Fruit fly (Drosophila melanogaster) whole organism, embryonic: Measurements from ENCODE around the gene CG32537.
A peak's percentile ranks its signal among the peaks of the same experiment; 100 is the strongest.

Source experiments
- Abd-B ChIP-seq: fragments of 200-800 bp; sonication (Bioruptor generic); optimal IDR thresholded peaks from 2 replicates; lab custom pipeline; 2018; ENCODE audit warnings: missing biosample characterization, mild to moderate bottlenecking, missing genetic modification characterization, moderate library complexity
- Atf6 ChIP-seq: fragments of 200-800 bp; sonication (Bioruptor generic); IDR thresholded peaks from 2 replicates; pipeline ENCODE4 v1.3.6; 2022; ENCODE audit warnings: missing biosample characterization, missing genetic modification characterization
- Awh ChIP-seq: fragments of 200-800 bp; sonication (Bioruptor generic); IDR thresholded peaks from 2 replicates; pipeline ENCODE4, ENCODE4 v1.3.6; 2022; ENCODE audit warnings: missing biosample characterization, missing genetic modification characterization
- CG10543 ChIP-seq: fragments of 200-800 bp; sonication (Bioruptor generic); optimal IDR thresholded peaks from 3 replicates; lab custom pipeline; 2017; ENCODE audit warnings: missing biosample characterization, mild to moderate bottlenecking, missing genetic modification characterization, moderate library complexity
- CG10565 ChIP-seq: fragments of 200-800 bp; sonication (Bioruptor generic); optimal IDR thresholded peaks from 3 replicates; lab custom pipeline; 2016; ENCODE audit warnings: missing biosample characterization, mild to moderate bottlenecking, missing genetic modification characterization
- CG11723 ChIP-seq: fragments of 200-800 bp; sonication (Bioruptor generic); optimal IDR thresholded peaks from 2 replicates; lab custom pipeline; 2017; ENCODE audit warnings: missing biosample characterization, mild to moderate bottlenecking, missing genetic modification characterization
- CG12071 ChIP-seq: fragments of 200-800 bp; sonication (Bioruptor generic); optimal IDR thresholded peaks from 3 replicates; lab custom pipeline; 2018; ENCODE audit warnings: missing biosample characterization, mild to moderate bottlenecking, missing genetic modification characterization
- CG12104 ChIP-seq: fragments of 200-800 bp; sonication (Bioruptor generic); optimal IDR thresholded peaks from 3 replicates; lab custom pipeline; 2016; ENCODE audit warnings: missing biosample characterization, missing genetic modification characterization
- CG13624 ChIP-seq: fragments of 200-800 bp; sonication (Bioruptor generic); optimal IDR thresholded peaks from 2 replicates; lab custom pipeline; 2016; ENCODE audit warnings: missing biosample characterization, missing genetic modification characterization
- CG13894 ChIP-seq: fragments of 200-800 bp; sonication (Bioruptor generic); optimal IDR thresholded peaks from 3 replicates; lab custom pipeline; 2018; ENCODE audit warnings: missing biosample characterization, mild to moderate bottlenecking, missing genetic modification characterization, moderate library complexity
- CG14441 ChIP-seq: fragments of 200-800 bp; sonication (Bioruptor generic); IDR thresholded peaks from 2 replicates; pipeline ENCODE4 v1.3.6; 2022; ENCODE audit warnings: missing biosample characterization, missing genetic modification characterization
- CG15514 ChIP-seq: fragments of 200-800 bp; sonication (Bioruptor generic); optimal IDR thresholded peaks from 3 replicates; lab custom pipeline; 2017; ENCODE audit warnings: missing biosample characterization, missing genetic modification characterization, mild to moderate bottlenecking, moderate library complexity, missing genetic modification reagents
- CG17186 ChIP-seq: fragments of 200-800 bp; sonication (Bioruptor generic); optimal IDR thresholded peaks from 3 replicates; lab custom pipeline; 2017; ENCODE audit warnings: missing biosample characterization, missing genetic modification reagents, missing genetic modification characterization
- CG17359 ChIP-seq: fragments of 200-800 bp; sonication (Bioruptor generic); optimal IDR thresholded peaks from 3 replicates; lab custom pipeline; 2018; ENCODE audit warnings: missing biosample characterization, mild to moderate bottlenecking, missing genetic modification characterization, moderate library complexity
- CG18011 ChIP-seq: fragments of 200-800 bp; sonication (Bioruptor generic); optimal IDR thresholded peaks from 2 replicates; lab custom pipeline; 2017; ENCODE audit warnings: missing biosample characterization, missing genetic modification characterization, mild to moderate bottlenecking, moderate library complexity, missing genotype
- CG30020 ChIP-seq: fragments of 200-800 bp; optimal IDR thresholded peaks from 2 replicates; lab custom pipeline; 2019; ENCODE audit warnings: missing biosample characterization, mild to moderate bottlenecking, missing genetic modification characterization, moderate library complexity
- CG3847 ChIP-seq: fragments of 200-800 bp; sonication (Bioruptor generic); IDR thresholded peaks from 2 replicates; pipeline ENCODE4 v1.3.6; 2022; ENCODE audit warnings: missing biosample characterization, missing genetic modification characterization
- CG3995 ChIP-seq: fragments of 200-800 bp; sonication (Bioruptor generic); optimal IDR thresholded peaks from 3 replicates; lab custom pipeline; 2016; ENCODE audit warnings: missing biosample characterization, missing genetic modification characterization
- CG4617 ChIP-seq: fragments of 200-800 bp; sonication (Bioruptor generic); optimal IDR thresholded peaks from 3 replicates; lab custom pipeline; 2016; ENCODE audit warnings: missing biosample characterization, missing genetic modification characterization, borderline replicate concordance
- CG6683 ChIP-seq: fragments of 200-800 bp; sonication (Bioruptor generic); optimal IDR thresholded peaks from 2 replicates; lab custom pipeline; 2017; ENCODE audit warnings: missing biosample characterization, mild to moderate bottlenecking, missing genetic modification characterization, missing genetic modification reagents
- CG6791 ChIP-seq: fragments of 200-800 bp; sonication (Bioruptor generic); IDR thresholded peaks from 3 replicates; pipeline ENCODE4 v1.3.6; 2022; ENCODE audit warnings: missing biosample characterization, missing genetic modification characterization; ENCODE audit not compliant: partially characterized antibody
- CG6854 ChIP-seq: fragments of 200-800 bp; sonication (Bioruptor generic); optimal IDR thresholded peaks from 3 replicates; lab custom pipeline; 2017; ENCODE audit warnings: missing biosample characterization, mild to moderate bottlenecking, missing genetic modification characterization
- CG7271 ChIP-seq: fragments of 200-800 bp; sonication (Bioruptor generic); optimal IDR thresholded peaks from 2 replicates; lab custom pipeline; 2018; ENCODE audit warnings: missing biosample characterization, mild to moderate bottlenecking, missing genetic modification characterization, moderate library complexity
- CG7556 ChIP-seq: fragments of 200-800 bp; sonication (Bioruptor generic); optimal IDR thresholded peaks from 2 replicates; lab custom pipeline; 2017; ENCODE audit warnings: missing biosample characterization, mild to moderate bottlenecking, missing genetic modification characterization
- CG8281 ChIP-seq: fragments of 200-800 bp; sonication (Bioruptor generic); optimal IDR thresholded peaks from 2 replicates; lab custom pipeline; 2018; ENCODE audit warnings: missing biosample characterization, mild to moderate bottlenecking, missing genetic modification characterization, moderate library complexity
- CG8290 ChIP-seq, 3 experiments: fragments of 200-800 bp; sonication (Bioruptor generic); optimal IDR thresholded peaks; 2 replicates each; lab custom pipeline; 2016 to 2019; ENCODE audit warnings: missing biosample characterization in 3 of 3, missing genetic modification characterization in 3 of 3, mild to moderate bottlenecking in 2 of 3, moderate library complexity in 1 of 3
- CG9932 ChIP-seq: fragments of 200-800 bp; sonication (Bioruptor generic); IDR thresholded peaks from 2 replicates; pipeline ENCODE4 v1.3.6; 2022; ENCODE audit warnings: missing biosample characterization, missing genetic modification characterization
- D19A ChIP-seq: fragments of 200-800 bp; optimal IDR thresholded peaks from 3 replicates; lab custom pipeline; 2019; ENCODE audit warnings: missing biosample characterization, mild to moderate bottlenecking, missing genetic modification characterization, moderate library complexity
- Dek ChIP-seq: fragments of 200-800 bp; sonication (Bioruptor generic); optimal IDR thresholded peaks from 3 replicates; lab custom pipeline; 2019; ENCODE audit warnings: missing biosample characterization, mild to moderate bottlenecking, missing genetic modification characterization, moderate library complexity
- Dll ChIP-seq: fragments of 200-800 bp; sonication (Bioruptor generic); IDR thresholded peaks from 4 replicates; pipeline ENCODE4 v1.3.6; 2022; ENCODE audit warnings: missing biosample characterization, missing genetic modification characterization; ENCODE audit not compliant: partially characterized antibody
- Dp ChIP-seq: fragments of 200-800 bp; sonication (Bioruptor generic); optimal IDR thresholded peaks from 2 replicates; lab custom pipeline; 2018; ENCODE audit warnings: missing biosample characterization, mild to moderate bottlenecking, missing genetic modification characterization, moderate library complexity
- Eip74EF ChIP-seq, 2 experiments: fragments of 200-800 bp in 1 of 2; fragments of >200 bp in 1 of 2; sonication (Bioruptor generic) in 1 of 2; optimal IDR thresholded peaks; 2 replicates each; lab custom pipeline; 2017 to 2019; ENCODE audit warnings: missing biosample characterization in 2 of 2, missing genetic modification characterization in 2 of 2, mild to moderate bottlenecking in 1 of 2, moderate library complexity in 1 of 2
- Hey ChIP-seq: fragments of 200-800 bp; sonication (Bioruptor generic); optimal IDR thresholded peaks from 3 replicates; lab custom pipeline; 2018; ENCODE audit warnings: missing biosample characterization, mild to moderate bottlenecking, missing genetic modification characterization
- MESR4 ChIP-seq: fragments of 200-800 bp; sonication (Bioruptor generic); optimal IDR thresholded peaks from 2 replicates; lab custom pipeline; 2018; ENCODE audit warnings: missing biosample characterization, mild to moderate bottlenecking, missing genetic modification characterization, moderate library complexity
- az2 ChIP-seq: fragments of 200-800 bp; sonication (Bioruptor generic); optimal IDR thresholded peaks from 3 replicates; lab custom pipeline; 2016; ENCODE audit warnings: missing biosample characterization, missing genetic modification characterization
- br ChIP-seq: fragments of >200 bp; optimal IDR thresholded peaks from 2 replicates; lab custom pipeline; 2017
- bsh ChIP-seq, 2 experiments: fragments of 200-800 bp; sonication (Bioruptor generic); optimal IDR thresholded peaks; 2 replicates each; lab custom pipeline; 2017 to 2018; ENCODE audit warnings: mild to moderate bottlenecking in 2 of 2, missing biosample characterization in 2 of 2, missing genetic modification characterization in 2 of 2, moderate library complexity in 1 of 2
- dimm ChIP-seq: fragments of 200-800 bp; sonication (Bioruptor generic); IDR thresholded peaks from 2 replicates; pipeline ENCODE4 v1.3.6; 2022; ENCODE audit warnings: missing biosample characterization, missing genetic modification characterization
- en ChIP-seq: fragments of 200-800 bp; sonication (Bioruptor generic); optimal IDR thresholded peaks from 2 replicates; lab custom pipeline; 2016; ENCODE audit warnings: missing biosample characterization, missing genetic modification characterization
- fd64A ChIP-seq: fragments of 200-800 bp; sonication (Bioruptor generic); optimal IDR thresholded peaks from 3 replicates; lab custom pipeline; 2018; ENCODE audit warnings: missing biosample characterization, mild to moderate bottlenecking, missing genetic modification characterization
- fd96Cb ChIP-seq: fragments of 200-800 bp; sonication (Bioruptor generic); optimal IDR thresholded peaks from 2 replicates; lab custom pipeline; 2018; ENCODE audit warnings: missing biosample characterization, mild to moderate bottlenecking, missing genetic modification characterization, moderate library complexity
- gce ChIP-seq: fragments of 200-800 bp; sonication (Bioruptor generic); IDR thresholded peaks from 3 replicates; pipeline ENCODE4 v1.3.6; 2022; ENCODE audit warnings: missing biosample characterization, missing genetic modification characterization
- gfzf ChIP-seq: fragments of 200-800 bp; sonication (Bioruptor generic); optimal IDR thresholded peaks from 2 replicates; lab custom pipeline; 2016; ENCODE audit warnings: missing biosample characterization, mild to moderate bottlenecking, missing genetic modification characterization, moderate library complexity
- gsb ChIP-seq: fragments of 200-800 bp; sonication (Bioruptor generic); IDR thresholded peaks from 2 replicates; pipeline ENCODE4 v1.3.6; 2022; ENCODE audit warnings: missing biosample characterization, missing genetic modification characterization
- p53 ChIP-seq: fragments of 200-800 bp; sonication (Bioruptor generic); optimal IDR thresholded peaks from 2 replicates; lab custom pipeline; 2016; ENCODE audit warnings: missing biosample characterization, missing genetic modification characterization
- pum ChIP-seq: fragments of 200-800 bp; sonication (Bioruptor generic); optimal IDR thresholded peaks from 2 replicates; lab custom pipeline; 2016; ENCODE audit warnings: missing biosample characterization, missing genetic modification characterization
- sug ChIP-seq: fragments of 200-800 bp; optimal IDR thresholded peaks from 2 replicates; lab custom pipeline; 2019; ENCODE audit warnings: missing biosample characterization, mild to moderate bottlenecking, missing genetic modification characterization, moderate library complexity
- usp ChIP-seq: fragments of >200 bp; optimal IDR thresholded peaks from 2 replicates; lab custom pipeline; 2017; ENCODE audit warnings: missing biosample characterization, missing genetic modification characterization
- wdn ChIP-seq: fragments of 200-800 bp; sonication (Bioruptor generic); IDR thresholded peaks from 2 replicates; pipeline ENCODE4 v1.3.6; 2022; ENCODE audit warnings: missing biosample characterization, missing genetic modification characterization
- wor ChIP-seq: fragments of 200-800 bp; sonication (Bioruptor generic); IDR thresholded peaks from 2 replicates; pipeline ENCODE4 v1.3.6; 2022; ENCODE audit warnings: missing biosample characterization, missing genetic modification characterization

Gene CG32537

dm6 chrX:19261528-19262102 lies 14.7 kb downstream of the CG32537 start, which contains the start of gene Vav (continued):
- TF ChIP-seq CG10565: no peak
- TF ChIP-seq fd64A: no peak
- no peak for TF ChIP-seq CG30020 (tag; lab: Kevin White, UChicago)
- TF ChIP-seq gsb (GFP tag; lab: Robert Waterston, UW): no peak
- no peak for TF ChIP-seq Abd-B (GFP tag; lab: Kevin White, UChicago)
- no peak for TF ChIP-seq CG7556 (GFP tag; lab: Kevin White, UChicago)
- TF ChIP-seq CG6854: peak; percentile 1
- no peak for TF ChIP-seq usp (GFP tag; lab: Kevin White, UChicago)
- TF ChIP-seq MESR4 (GFP tag; lab: Kevin White, UChicago): peak; percentile 89
- TF ChIP-seq CG8281 (tag; lab: Kevin White, UChicago): no peak
- TF ChIP-seq CG6683: no peak
- peak; percentile 72 for TF ChIP-seq gfzf
- no peak for TF ChIP-seq p53 (GFP tag; lab: Kevin White, UChicago)
- TF ChIP-seq pum (GFP tag; lab: Kevin White, UChicago): no peak
- peak; percentile 27 for TF ChIP-seq CG10543 (GFP tag; lab: Kevin White, UChicago)
- TF ChIP-seq CG17359 (tag; lab: Kevin White, UChicago): no peak
- TF ChIP-seq D19A (tag; lab: Kevin White, UChicago): no peak
- TF ChIP-seq CG4617: peak; percentile 35
- peak; percentile 51 for TF ChIP-seq CG12071 (GFP tag; lab: Kevin White, UChicago)
- TF ChIP-seq CG13624: no peak
- TF ChIP-seq CG13894 (tag; lab: Kevin White, UChicago): no peak
- TF ChIP-seq CG9932 (GFP tag; lab: Robert Waterston, UW): no peak
- TF ChIP-seq fd96Cb (tag; lab: Kevin White, UChicago): no peak
- no peak for TF ChIP-seq CG3847 (GFP tag; lab: Robert Waterston, UW)
- TF ChIP-seq Dp (GFP tag; lab: Kevin White, UChicago): peak; percentile 9
- no peak for TF ChIP-seq gce (GFP tag; lab: Robert Waterston, UW)
- no peak for TF ChIP-seq sug (tag; lab: Kevin White, UChicago)
- TF ChIP-seq CG15514 (GFP tag; lab: Kevin White, UChicago): peak; percentile 38
- no peak for TF ChIP-seq Dek (tag; lab: Kevin White, UChicago)
- TF ChIP-seq Atf6 (GFP tag; lab: Robert Waterston, UW): no peak
- no peak for TF ChIP-seq CG11723
- no peak for TF ChIP-seq CG18011 (GFP tag; lab: Kevin White, UChicago)
- no peak for TF ChIP-seq CG12104 (GFP tag; lab: Kevin White, UChicago)
- no peak for TF ChIP-seq CG8290 (GFP tag; optimal IDR thresholded peaks at IDR 0.05; lab: Kevin White, UChicago)
- TF ChIP-seq CG8290 (tag; optimal IDR thresholded peaks at IDR 0.05; lab: Kevin White, UChicago): no peak
- no peak for TF ChIP-seq en (GFP tag; lab: Kevin White, UChicago)
- TF ChIP-seq Hey (tag; lab: Kevin White, UChicago): no peak
- TF ChIP-seq CG17186 (GFP tag; lab: Kevin White, UChicago): no peak
- TF ChIP-seq Eip74EF (GFP tag; optimal IDR thresholded peaks at IDR 0.05; lab: Kevin White, UChicago): no peak
- TF ChIP-seq wdn: no peak
- TF ChIP-seq az2 (GFP tag; lab: Kevin White, UChicago): no peak
- TF ChIP-seq wor: no peak
- TF ChIP-seq CG14441 (GFP tag; lab: Robert Waterston, UW): no peak
- no peak for TF ChIP-seq Awh (GFP tag; lab: Robert Waterston, UW)
- TF ChIP-seq bsh (GFP tag; optimal IDR thresholded peaks at IDR 0.05; lab: Kevin White, UChicago): no peak
- no peak for TF ChIP-seq dimm (GFP tag; lab: Robert Waterston, UW)
- TF ChIP-seq br (lab: Kevin White, UChicago): no peak
- no peak for TF ChIP-seq CG7271 (tag; lab: Kevin White, UChicago)
- TF ChIP-seq CG3995 (GFP tag; lab: Kevin White, UChicago): no peak
- no peak for TF ChIP-seq Dll (GFP tag; lab: Robert Waterston, UW)
- 0 out of 3 replicates have a peak, but pooled peaks have one; percentile 15 for TF ChIP-seq CG6791 (GFP tag; lab: Robert Waterston, UW)
